Worm (Caenorhabditis elegans) whole organism, mixed stage, embryonic: ENCODE measurements around the gene sde-2.

ENCODE experiments used
- lsy-2 ChIP-seq: fragments of 150-350 bp; optimal IDR thresholded peaks from 2 replicates; lab custom pipeline; 2014; ENCODE audit warnings: missing biosample characterization, missing genetic modification characterization
- mab-5 ChIP-seq: fragments of 150-350 bp; optimal IDR thresholded peaks from 2 replicates; lab custom pipeline; 2014; ENCODE audit warnings: missing biosample characterization, missing genetic modification characterization
- mep-1 ChIP-seq: fragments of 150-350 bp; optimal IDR thresholded peaks from 2 replicates; lab custom pipeline; 2017; ENCODE audit warnings: missing biosample characterization, missing genetic modification reagents, missing genetic modification characterization, inconsistent platforms
- snpc-4 ChIP-seq: fragments of 150-350 bp; optimal IDR thresholded peaks from 2 replicates; lab custom pipeline; 2014; ENCODE audit warnings: missing biosample characterization, missing genetic modification characterization
- unc-62 ChIP-seq: fragments of 150-350 bp; optimal IDR thresholded peaks from 2 replicates; lab custom pipeline; 2014; ENCODE audit warnings: missing biosample characterization, missing genetic modification reagents, missing genetic modification characterization
- ztf-11 ChIP-seq: fragments of 150-350 bp; optimal IDR thresholded peaks from 2 replicates; lab custom pipeline; 2014; ENCODE audit warnings: missing biosample characterization, missing genetic modification characterization

DNA sequence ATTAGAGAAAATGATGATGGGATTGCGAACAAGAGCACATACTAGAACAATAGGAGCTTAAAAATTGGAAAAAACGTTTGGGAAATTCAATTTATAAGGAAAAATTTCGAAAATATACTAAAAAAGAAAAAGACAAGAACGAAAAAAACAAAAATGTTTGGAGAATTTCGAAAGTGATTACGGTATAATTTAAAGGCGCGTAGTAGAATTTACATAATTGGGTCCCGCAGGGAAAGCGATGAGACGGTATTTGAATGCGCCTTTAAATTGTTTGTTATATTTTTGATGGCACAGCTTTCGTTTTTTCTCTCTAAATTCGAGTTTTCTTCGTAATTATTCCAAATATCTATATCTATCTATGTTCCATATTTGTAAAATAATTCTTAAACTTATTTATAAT is 32.7 kb downstream of the sde-2 start:
- no peak for TF ChIP-seq unc-62 (GFP tag; lab: Kevin White, UChicago)
- TF ChIP-seq lsy-2 (tag; lab: Kevin White, UChicago): no peak
- no peak for TF ChIP-seq mep-1
- no peak for TF ChIP-seq snpc-4 (tag; lab: Kevin White, UChicago)
- TF ChIP-seq ztf-11: no peak
- TF ChIP-seq mab-5: no peak
